Fruit fly (Drosophila melanogaster) whole organism, pupa: Measurements from ENCODE around the gene CG6059.

Experiments used
- CG10348 ChIP-seq: fragments of 200-800 bp; sonication (Bioruptor generic); IDR thresholded peaks from 2 replicates; pipeline ENCODE4 v1.3.6; 2022; ENCODE audit warnings: missing biosample characterization, missing genetic modification characterization
- CG12605 ChIP-seq: fragments of 200-800 bp; sonication (Bioruptor generic); IDR thresholded peaks from 2 replicates; pipeline ENCODE4 v1.3.6; 2022; ENCODE audit warnings: missing biosample characterization, missing genetic modification characterization
- CG13204 ChIP-seq: fragments of 200-800 bp; sonication (Bioruptor generic); optimal IDR thresholded peaks from 2 replicates; lab custom pipeline; 2018; ENCODE audit warnings: missing biosample characterization, mild to moderate bottlenecking, missing genetic modification characterization, moderate library complexity
- CG14655 ChIP-seq: fragments of 200-800 bp; sonication (Bioruptor generic); optimal IDR thresholded peaks from 3 replicates; lab custom pipeline; 2017; ENCODE audit warnings: mild to moderate bottlenecking, missing biosample characterization, missing genetic modification reagents, missing genetic modification characterization
- CG15710 ChIP-seq: fragments of 200-800 bp; sonication (Bioruptor generic); optimal IDR thresholded peaks from 2 replicates; lab custom pipeline; 2018; ENCODE audit warnings: missing biosample characterization, mild to moderate bottlenecking, missing genetic modification characterization, moderate library complexity
- CG17806 ChIP-seq: fragments of 200-800 bp; sonication (Bioruptor generic); optimal IDR thresholded peaks from 2 replicates; lab custom pipeline; 2018; ENCODE audit warnings: missing biosample characterization, mild to moderate bottlenecking, missing genetic modification characterization, moderate library complexity
- CG32121 ChIP-seq: fragments of 200-800 bp; sonication (Bioruptor generic); IDR thresholded peaks from 2 replicates; pipeline ENCODE4 v1.3.6; 2022; ENCODE audit warnings: missing biosample characterization, missing genetic modification characterization
- CG34367 ChIP-seq: fragments of 200-800 bp; sonication (Bioruptor generic); optimal IDR thresholded peaks from 2 replicates; lab custom pipeline; 2018; ENCODE audit warnings: missing biosample characterization, mild to moderate bottlenecking, missing genetic modification characterization
- CG4496 ChIP-seq: fragments of 200-800 bp; sonication (Bioruptor generic); IDR thresholded peaks from 3 replicates; pipeline ENCODE4 v1.3.6; 2022; ENCODE audit warnings: missing biosample characterization, missing genetic modification characterization
- CG8159 ChIP-seq: fragments of 200-800 bp; sonication (Bioruptor generic); optimal IDR thresholded peaks from 3 replicates; lab custom pipeline; 2018; ENCODE audit warnings: missing biosample characterization, mild to moderate bottlenecking, missing genetic modification characterization, moderate library complexity
- CG8301 ChIP-seq: fragments of 200-800 bp; sonication (Bioruptor generic); optimal IDR thresholded peaks from 2 replicates; lab custom pipeline; 2018; ENCODE audit warnings: missing biosample characterization, mild to moderate bottlenecking, missing genetic modification characterization
- CG9948 ChIP-seq: fragments of 200-800 bp; sonication (Bioruptor generic); optimal IDR thresholded peaks from 2 replicates; lab custom pipeline; 2018; ENCODE audit warnings: missing biosample characterization, mild to moderate bottlenecking, missing genetic modification characterization, moderate library complexity
- D1 ChIP-seq: fragments of 200-800 bp; sonication (Bioruptor generic); optimal IDR thresholded peaks from 2 replicates; lab custom pipeline; 2018; ENCODE audit warnings: missing biosample characterization, mild to moderate bottlenecking, missing genetic modification characterization, moderate library complexity
- EcR ChIP-seq: fragments of 200-800 bp; sonication (Bioruptor generic); optimal IDR thresholded peaks from 3 replicates; lab custom pipeline; 2019; ENCODE audit warnings: missing biosample characterization, missing genetic modification characterization, mild to moderate bottlenecking, moderate library complexity, missing genetic modification reagents
- Ets98B ChIP-seq: fragments of 200-800 bp; sonication (Bioruptor generic); IDR thresholded peaks from 2 replicates; pipeline ENCODE4 v1.3.6; 2022; ENCODE audit warnings: missing biosample characterization, missing genetic modification characterization
- Pif1A ChIP-seq: fragments of 200-800 bp; sonication (Bioruptor generic); optimal IDR thresholded peaks from 3 replicates; lab custom pipeline; 2016; ENCODE audit warnings: missing biosample characterization, missing genetic modification characterization
- Pif1B ChIP-seq: fragments of 200-800 bp; sonication (Bioruptor generic); optimal IDR thresholded peaks from 3 replicates; lab custom pipeline; 2016; ENCODE audit warnings: missing biosample characterization, missing genetic modification characterization
- Snoo ChIP-seq: fragments of 200-800 bp; sonication (Bioruptor generic); optimal IDR thresholded peaks from 3 replicates; lab custom pipeline; 2017; ENCODE audit warnings: missing biosample characterization, mild to moderate bottlenecking, missing genetic modification characterization, inconsistent platforms
- fd96Ca ChIP-seq: fragments of 200-800 bp; sonication (Bioruptor generic); IDR thresholded peaks from 3 replicates; pipeline ENCODE4 v1.3.6; 2022; ENCODE audit warnings: missing biosample characterization, missing genetic modification characterization
- gl ChIP-seq: fragments of 200-800 bp; sonication (Bioruptor generic); optimal IDR thresholded peaks from 2 replicates; lab custom pipeline; 2018; ENCODE audit warnings: missing biosample characterization, mild to moderate bottlenecking, missing genetic modification characterization
- rn ChIP-seq: fragments of 200-800 bp; sonication (Bioruptor generic); IDR thresholded peaks from 2 replicates; pipeline ENCODE4 v1.3.6; 2022; ENCODE audit warnings: missing biosample characterization, missing genetic modification characterization

Gene CG6059

DNA sequence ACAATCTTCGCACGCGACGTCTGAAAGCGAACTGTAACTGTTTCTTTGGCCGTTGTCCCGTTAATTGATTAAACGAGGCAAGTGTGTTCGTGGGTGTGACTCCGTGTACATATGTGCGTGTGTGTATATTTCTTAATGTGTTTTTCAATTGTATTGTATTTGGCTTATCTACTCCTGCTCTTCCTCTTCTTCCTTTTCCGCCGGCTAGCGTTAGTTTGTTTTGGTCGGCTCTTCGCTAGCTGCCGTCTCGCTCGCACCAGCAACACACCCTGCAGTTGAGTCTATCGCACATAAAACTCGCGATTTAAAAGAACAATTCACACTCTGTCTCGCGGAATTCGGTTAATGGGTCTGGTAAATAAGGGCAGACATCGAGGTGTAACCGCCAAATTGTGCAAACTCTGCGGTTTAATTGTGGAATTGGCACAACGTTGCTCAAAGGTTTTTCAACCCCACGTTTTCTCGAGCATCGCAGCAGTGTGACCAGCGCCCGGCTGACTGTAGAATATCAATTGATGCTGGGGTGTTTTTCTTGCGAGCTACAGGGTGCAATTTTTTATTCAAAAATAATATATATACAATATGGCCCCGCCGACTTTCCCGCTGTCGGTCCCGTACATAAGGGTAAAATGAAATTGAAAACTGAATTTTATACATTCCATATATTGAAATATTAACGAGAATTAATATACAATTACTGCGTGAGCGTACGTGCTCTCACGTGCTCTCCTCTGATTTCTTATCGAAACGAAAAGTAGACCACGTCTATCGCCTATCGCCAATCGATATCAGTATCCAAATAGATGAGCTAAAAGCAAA lies 12.5 kb downstream of the CG6059 start, which contains the start of the genes gb and CG5815:
gb (minus strand) TSS at position 487 of the 819 bp plus-strand sequence.
CG5815 (plus strand) TSS at position 783 of the 819 bp plus-strand sequence.
- peak; percentile 76 for TF ChIP-seq CG34367 (tag; lab: Kevin White, UChicago)
- TF ChIP-seq EcR (GFP tag; lab: Kevin White, UChicago), result peak; percentile 83
- TF ChIP-seq CG32121 (GFP tag; lab: Robert Waterston, UW), result peak; percentile 89
- TF ChIP-seq CG4496 (GFP tag; lab: Robert Waterston, UW), result peak; percentile 94
- peak; percentile 72; the same call in 1 of the 2 replicates for TF ChIP-seq rn (GFP tag; lab: Robert Waterston, UW)
- peak; percentile 90 for TF ChIP-seq Ets98B (GFP tag; lab: Robert Waterston, UW)
- peak; percentile 78 for TF ChIP-seq CG8301
- TF ChIP-seq gl (tag; lab: Kevin White, UChicago), result peak; percentile 54
- peak; percentile 79 for TF ChIP-seq CG9948 (tag; lab: Kevin White, UChicago)
- TF ChIP-seq CG17806 (tag; lab: Kevin White, UChicago), result peak; percentile 80
- no peak for TF ChIP-seq CG13204 (GFP tag; lab: Kevin White, UChicago)
- TF ChIP-seq Pif1A (GFP tag; lab: Kevin White, UChicago), result no peak
- no peak for TF ChIP-seq Pif1B
- TF ChIP-seq CG15710 (tag; lab: Kevin White, UChicago), result peak; percentile 84
- TF ChIP-seq CG10348 (GFP tag; lab: Robert Waterston, UW), result peak; percentile 53
- TF ChIP-seq Snoo, result peak; percentile 88
- TF ChIP-seq fd96Ca (GFP tag; lab: Robert Waterston, UW), result peak; percentile 96
- no peak for TF ChIP-seq CG8159 (tag; lab: Kevin White, UChicago)
- TF ChIP-seq CG12605 (GFP tag; lab: Robert Waterston, UW), result peak; percentile 70
- TF ChIP-seq CG14655 (GFP tag; lab: Kevin White, UChicago), result no peak
- TF ChIP-seq D1 (tag; lab: Kevin White, UChicago), result no peak

DNA sequence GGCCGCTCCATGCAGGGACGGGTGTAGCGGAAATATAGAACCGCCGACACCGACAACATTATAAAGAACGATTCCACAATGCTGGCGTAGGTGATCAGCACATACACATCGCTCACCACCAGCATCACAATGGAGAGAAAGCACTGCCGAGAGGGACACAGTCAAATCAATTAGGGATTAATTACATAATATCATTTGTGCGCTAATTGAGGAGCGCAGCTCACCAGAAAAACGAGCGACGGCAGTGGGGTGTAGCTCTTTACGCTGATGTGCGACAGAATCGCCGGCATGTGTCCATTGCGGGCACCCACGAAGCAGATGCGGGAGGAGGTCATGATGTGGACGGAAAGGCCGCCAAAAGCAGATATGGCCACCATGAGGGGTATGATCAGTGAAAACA lies 15.0 kb downstream of the CG6059 start:
- TF ChIP-seq D1 (tag; lab: Kevin White, UChicago) (no peak), CG12605 (GFP tag; lab: Robert Waterston, UW) (no peak), CG15710 (tag; lab: Kevin White, UChicago) (no peak), gl (tag; lab: Kevin White, UChicago) (no peak), CG4496 (GFP tag; lab: Robert Waterston, UW) (no peak), CG8159 (tag; lab: Kevin White, UChicago) (no peak), CG34367 (tag; lab: Kevin White, UChicago) (no peak), CG10348 (GFP tag; lab: Robert Waterston, UW) (no peak)

DNA sequence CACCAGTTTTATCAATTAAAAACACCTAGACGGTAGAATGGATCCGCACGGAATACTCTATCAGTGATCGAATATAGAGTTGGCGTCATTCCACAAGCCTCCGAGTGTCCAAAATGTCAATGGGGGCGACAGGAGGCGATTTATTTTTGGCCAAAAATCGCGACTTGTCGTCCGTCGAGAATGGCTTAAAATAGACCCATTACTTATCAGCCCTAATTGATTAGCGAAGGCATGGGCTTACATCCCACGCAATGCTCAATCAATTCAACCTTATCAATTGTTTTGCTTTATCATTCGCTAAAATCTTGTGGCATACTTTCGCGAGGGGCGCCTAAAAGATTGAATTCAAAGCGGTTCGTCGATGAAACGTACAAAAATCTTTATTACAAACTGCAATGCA lies 16.4 kb downstream of the CG6059 start:
- TF ChIP-seq gl (tag; lab: Kevin White, UChicago) (no peak), Ets98B (GFP tag; lab: Robert Waterston, UW) (no peak), CG4496 (GFP tag; lab: Robert Waterston, UW) (no peak), CG34367 (tag; lab: Kevin White, UChicago) (no peak), Pif1B (no peak), CG10348 (GFP tag; lab: Robert Waterston, UW) (no peak), CG32121 (GFP tag; lab: Robert Waterston, UW) (no peak), fd96Ca (GFP tag; lab: Robert Waterston, UW) (no peak), CG12605 (GFP tag; lab: Robert Waterston, UW) (no peak), D1 (tag; lab: Kevin White, UChicago) (no peak), EcR (GFP tag; lab: Kevin White, UChicago) (no peak), rn (GFP tag; lab: Robert Waterston, UW) (no peak)

DNA sequence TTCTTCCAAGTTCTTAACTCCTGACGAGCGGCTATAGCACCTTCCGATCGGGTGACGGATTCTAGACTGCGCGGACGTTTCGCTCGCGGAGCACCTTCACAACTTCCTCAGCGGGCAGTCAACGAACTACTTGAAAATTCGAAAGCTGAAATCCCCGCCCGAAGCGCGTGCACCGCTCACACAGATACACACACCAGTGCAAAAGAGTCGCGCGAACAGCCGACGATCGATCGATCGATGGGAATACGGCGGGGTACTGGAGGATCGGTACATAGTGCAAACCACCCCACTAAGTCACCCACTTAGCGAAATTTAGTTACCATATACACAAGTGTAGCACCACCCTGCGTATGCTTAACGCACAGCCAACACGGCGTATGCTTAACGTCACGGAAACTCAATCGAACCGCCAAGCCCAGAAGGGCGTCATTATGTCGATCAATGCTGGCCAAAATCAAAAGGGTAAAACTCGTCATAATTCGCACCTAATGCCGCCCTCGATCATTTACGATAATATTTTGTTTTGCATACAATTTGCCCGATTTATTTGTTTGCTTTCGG lies 18.3 kb downstream of the CG6059 start, which contains the start of gene CAH9:
CAH9 (minus strand) TSS at position 51 of the 561 bp plus-strand sequence.
- TF ChIP-seq Ets98B (GFP tag; lab: Robert Waterston, UW) (no peak), CG32121 (GFP tag; lab: Robert Waterston, UW) (no peak), CG10348 (GFP tag; lab: Robert Waterston, UW) (no peak), CG9948 (tag; lab: Kevin White, UChicago) (no peak), EcR (GFP tag; lab: Kevin White, UChicago) (no peak), CG4496 (GFP tag; lab: Robert Waterston, UW) (no peak), gl (tag; lab: Kevin White, UChicago) (no peak), CG34367 (tag; lab: Kevin White, UChicago) (no peak), Snoo (no peak), CG8301 (no peak), CG12605 (GFP tag; lab: Robert Waterston, UW) (no peak), rn (GFP tag; lab: Robert Waterston, UW) (no peak), CG17806 (tag; lab: Kevin White, UChicago) (no peak)

DNA sequence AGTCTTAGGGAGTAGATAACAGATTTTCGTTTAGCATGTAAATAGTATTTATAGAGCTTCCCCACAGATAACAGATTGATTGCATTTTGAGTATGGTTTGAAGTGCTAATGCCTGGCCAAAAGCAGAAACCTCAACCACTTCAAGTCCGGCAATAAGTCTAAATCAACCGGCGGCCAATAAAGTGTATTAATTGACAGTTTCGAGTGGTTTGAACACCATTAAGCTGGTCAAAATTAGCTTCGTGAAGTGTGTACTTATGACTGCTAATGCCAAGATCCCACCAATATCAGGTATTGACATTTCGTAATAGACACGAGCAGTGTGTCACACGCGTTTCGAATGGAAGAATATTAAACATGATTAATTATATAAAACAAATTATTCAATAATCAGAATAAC lies 19.0 kb downstream of the CG6059 start:
- TF ChIP-seq CG13204 (GFP tag; lab: Kevin White, UChicago) (no peak), CG9948 (tag; lab: Kevin White, UChicago) (no peak), CG4496 (GFP tag; lab: Robert Waterston, UW) (no peak), D1 (tag; lab: Kevin White, UChicago) (no peak), CG12605 (GFP tag; lab: Robert Waterston, UW) (no peak), gl (tag; lab: Kevin White, UChicago) (no peak), CG32121 (GFP tag; lab: Robert Waterston, UW) (no peak), CG14655 (GFP tag; lab: Kevin White, UChicago) (no peak), Snoo (no peak), CG17806 (tag; lab: Kevin White, UChicago) (no peak), CG8301 (no peak), CG10348 (GFP tag; lab: Robert Waterston, UW) (no peak), fd96Ca (GFP tag; lab: Robert Waterston, UW) (no peak), CG8159 (tag; lab: Kevin White, UChicago) (no peak)
